Fruit fly (Drosophila melanogaster) whole organism, wandering third instar larva: ENCODE measurements around the gene RpS10b.

Experiments
- CrebA ChIP-seq: fragments of 200-800 bp; sonication (Bioruptor generic); optimal IDR thresholded peaks from 2 replicates; lab custom pipeline; 2016; ENCODE audit warnings: missing biosample characterization, mild to moderate bottlenecking, missing genetic modification characterization, borderline replicate concordance
- HLH106 ChIP-seq: fragments of 200-800 bp; optimal IDR thresholded peaks from 3 replicates; lab custom pipeline; 2019; ENCODE audit warnings: missing biosample characterization, mild to moderate bottlenecking, missing genetic modification characterization, moderate library complexity
- N ChIP-seq: fragments of >200 bp; optimal IDR thresholded peaks from 2 replicates; lab custom pipeline; 2018; ENCODE audit warnings: missing biosample characterization, missing external identifiers, missing genetic modification characterization
- Rel ChIP-seq, 2 experiments: fragments of 200-800 bp; sonication (Bioruptor generic) in 1 of 2; optimal IDR thresholded peaks; 2 replicates in 1 of 2; 3 replicates in 1 of 2; lab custom pipeline; 2016 to 2019; ENCODE audit warnings: mild to moderate bottlenecking in 2 of 2, missing biosample characterization in 2 of 2, missing genetic modification characterization in 2 of 2, moderate library complexity in 1 of 2
- Sp1 ChIP-seq: fragments of 200-800 bp; sonication (Bioruptor generic); optimal IDR thresholded peaks from 3 replicates; lab custom pipeline; 2019; ENCODE audit warnings: missing biosample characterization, mild to moderate bottlenecking, missing genetic modification characterization, moderate library complexity
- brk ChIP-seq: fragments of 200-800 bp; sonication (Bioruptor generic); optimal IDR thresholded peaks from 2 replicates; lab custom pipeline; 2016; ENCODE audit warnings: missing biosample characterization, mild to moderate bottlenecking, missing genetic modification characterization
- h ChIP-seq: fragments of 200-800 bp; sonication (Bioruptor generic); optimal IDR thresholded peaks from 3 replicates; lab custom pipeline; 2016; ENCODE audit warnings: missing biosample characterization, mild to moderate bottlenecking, missing genetic modification characterization

RpS10b gene

DNA sequence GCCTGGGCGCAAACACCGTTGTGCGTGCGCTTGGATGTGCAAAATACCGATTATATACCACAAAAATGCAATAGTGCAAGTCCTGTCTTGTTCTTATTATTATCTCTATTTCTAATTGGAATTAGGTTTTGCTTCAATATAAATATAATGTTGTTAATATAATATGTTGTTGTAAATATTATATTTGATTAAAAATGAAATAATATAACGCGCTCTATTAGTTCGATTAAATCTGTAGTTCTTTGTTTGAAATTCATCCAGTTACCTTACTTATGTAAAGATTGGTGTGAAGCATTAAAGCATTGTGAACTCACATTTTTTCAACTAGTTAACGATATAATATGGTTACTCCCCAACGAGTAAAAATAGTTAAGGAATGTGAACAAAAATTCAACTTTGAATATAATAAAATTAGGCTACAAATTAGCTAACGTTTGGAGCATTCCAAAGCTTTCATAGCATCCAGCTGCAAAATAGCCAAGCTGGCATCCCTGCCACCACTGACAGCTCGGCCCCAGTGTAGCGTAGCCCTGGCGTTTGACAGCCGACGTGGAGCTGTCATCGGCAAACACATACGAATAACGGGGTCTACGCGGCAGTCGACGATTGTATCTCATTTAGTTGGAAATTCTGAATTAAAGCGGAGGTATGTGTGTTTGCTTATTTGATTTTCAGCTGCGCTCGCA lies 45.1 kb downstream of the RpS10b start, which contains the start of the genes CG12237 and Sec61gamma (continued):
- TF ChIP-seq Rel (GFP tag; optimal IDR thresholded peaks at IDR 0.05; lab: Kevin White, UChicago) (no peak), Rel (tag; optimal IDR thresholded peaks at IDR 0.05; lab: Kevin White, UChicago) (peak; percentile 49)
- TF ChIP-seq, all 38 proteins: peak for 6

DNA sequence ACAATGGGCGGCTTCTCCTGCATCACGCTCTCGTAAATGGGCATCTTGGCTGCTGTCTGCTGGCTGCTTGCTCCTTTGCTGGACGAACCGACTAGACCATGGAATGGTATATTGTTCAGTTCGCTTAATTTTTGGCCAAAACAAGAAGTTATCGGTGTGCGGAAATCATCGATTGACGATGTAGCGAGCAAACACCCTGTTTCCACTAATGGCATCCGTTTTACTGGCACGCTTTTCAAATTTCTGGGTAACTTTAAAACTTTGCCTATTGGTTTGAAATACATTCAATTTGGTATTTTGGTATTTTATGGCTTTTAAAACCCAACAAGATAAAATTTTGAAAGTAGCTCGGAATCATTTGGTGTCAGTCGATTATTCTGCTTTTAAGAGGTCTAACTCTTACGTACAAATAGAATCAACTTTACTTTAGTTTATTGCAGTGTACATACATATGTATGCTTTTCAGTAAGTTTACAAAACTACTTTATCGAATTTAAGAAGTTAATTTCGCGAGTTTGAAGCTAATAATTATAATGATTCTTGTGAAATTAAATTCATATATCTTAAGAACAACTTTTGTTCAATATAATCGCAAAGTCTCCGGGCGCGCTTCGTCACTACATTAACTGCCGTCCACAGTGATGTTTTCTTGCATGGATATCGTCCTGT lies 48.2 kb downstream of the RpS10b start, which contains the start of gene Arp10:
Gene Arp10 (minus strand): TSS at position 304 of the 669 bp plus-strand sequence.
- TF ChIP-seq CrebA (GFP tag; lab: Kevin White, UChicago) (no peak), Sp1 (peak; percentile 5), N (GFP tag; lab: Kevin White, UChicago) (peak; percentile 87), h (GFP tag; lab: Kevin White, UChicago) (peak; percentile 11), brk (GFP tag; lab: Kevin White, UChicago) (no peak), HLH106 (tag; lab: Kevin White, UChicago) (peak; percentile 25)
